Worm (Caenorhabditis elegans): ENCODE measurements around the gene fbxb-62.

DNA sequence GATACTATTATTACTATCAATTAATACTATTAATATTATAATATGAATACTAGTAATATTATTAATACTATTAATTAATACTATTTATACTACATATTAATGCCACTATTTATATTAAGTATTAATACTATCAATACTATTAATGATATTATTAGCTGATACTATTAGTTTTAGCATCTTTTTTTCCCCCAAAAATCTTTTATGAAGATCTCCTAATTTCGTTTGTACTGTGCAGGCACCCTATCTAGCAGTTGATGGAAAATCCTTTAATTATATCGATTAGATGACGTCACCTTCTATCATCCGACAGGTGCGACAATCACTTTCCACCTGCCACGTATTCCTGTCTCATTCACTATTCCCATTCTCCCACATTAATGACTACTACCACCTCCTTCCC is 27.4 kb upstream of the fbxb-62 start, which contains the start of gene fbxb-65:
- no peak for TF ChIP-seq W03F9.2 (tag; optimal IDR thresholded peaks at IDR 0.05)
- no peak for TF ChIP-seq dao-5 (tag; optimal IDR thresholded peaks at IDR 0.05)

Measured in whole organism, L4/young adult.